Fruit fly (Drosophila melanogaster): Measurements from ENCODE around the gene Cyp12e1.
A peak's percentile ranks its signal among the peaks of the same experiment; 100 is the strongest.

Cyp12e1 gene

DNA sequence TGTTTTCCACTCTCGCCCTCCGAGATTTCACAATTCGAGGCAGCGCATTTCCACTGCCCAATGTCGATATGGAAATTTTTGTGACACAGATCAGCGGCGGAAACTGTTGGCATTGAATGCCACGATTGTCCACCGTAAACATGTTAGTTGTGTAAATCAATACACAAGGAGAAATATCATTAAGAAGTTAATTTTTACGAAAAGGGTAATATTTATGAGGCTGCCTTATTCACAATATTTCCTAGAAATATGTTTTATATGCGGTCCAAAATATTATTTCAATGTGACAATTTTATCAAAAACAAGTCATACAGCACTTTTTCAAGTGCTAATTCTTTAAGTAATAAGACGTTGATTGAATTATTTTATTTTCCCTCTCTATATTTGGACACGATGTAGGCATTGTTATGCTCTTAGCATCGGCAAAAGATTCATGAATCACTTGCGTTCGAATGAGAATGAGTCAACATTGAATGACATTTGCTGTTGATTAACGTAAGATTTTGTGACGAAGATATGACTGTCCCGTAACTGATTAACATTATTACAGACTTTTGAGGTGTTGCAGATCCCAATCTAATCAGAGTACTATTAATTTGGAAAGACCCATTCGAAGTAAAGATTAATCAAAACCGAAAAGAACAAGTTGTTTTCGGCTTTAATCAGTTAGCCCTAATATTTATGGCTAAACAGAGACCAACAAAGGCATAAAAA is 40.8 kb upstream of the Cyp12e1 start (continued):
- TF ChIP-seq CG4404 (GFP tag; IDR thresholded peaks at IDR 0.05), result no peak; the same call in 1 of the 2 replicates
- no peak for TF ChIP-seq CTCF (GFP tag; optimal IDR thresholded peaks at IDR 0.05)
- peak; percentile 91 for TF ChIP-seq vvl (GFP tag; IDR thresholded peaks at IDR 0.05)
- peak; percentile 83 for TF ChIP-seq Camta (GFP tag; optimal IDR thresholded peaks at IDR 0.05)
- TF ChIP-seq sens (GFP tag), result peak; percentile 96
- no peak for TF ChIP-seq zfh2 (GFP tag; optimal IDR thresholded peaks at IDR 0.05)
- TF ChIP-seq sima (GFP tag; optimal IDR thresholded peaks at IDR 0.05), result peak; percentile 4
- TF ChIP-seq CG9727 (GFP tag; optimal IDR thresholded peaks at IDR 0.05), result peak; percentile 70
- no peak for TF ChIP-seq stwl (tag; optimal IDR thresholded peaks at IDR 0.05)
- TF ChIP-seq CG17359 (tag; optimal IDR thresholded peaks at IDR 0.05), result peak; percentile 87
- TF ChIP-seq br (optimal IDR thresholded peaks at IDR 0.05), result no peak
- TF ChIP-seq kay (GFP tag; optimal IDR thresholded peaks at IDR 0.05), result peak; percentile 86
- TF ChIP-seq bcd (GFP tag; optimal IDR thresholded peaks at IDR 0.05), result peak; percentile 60
- TF ChIP-seq aop (GFP tag; IDR thresholded peaks at IDR 0.05), result no peak
- no peak for TF ChIP-seq pzg (GFP tag; optimal IDR thresholded peaks at IDR 0.05)
- TF ChIP-seq pho (GFP tag; optimal IDR thresholded peaks at IDR 0.05), result peak; percentile 78
- peak; percentile 61 for TF ChIP-seq onecut (GFP tag; IDR thresholded peaks at IDR 0.05)
- peak; percentile 44 for TF ChIP-seq CG14710 (tag; optimal IDR thresholded peaks at IDR 0.05)
- TF ChIP-seq fd102C (GFP tag; optimal IDR thresholded peaks at IDR 0.05), result no peak
- TF ChIP-seq maf-S (GFP tag; optimal IDR thresholded peaks at IDR 0.05), result peak; percentile 69
- no peak for TF ChIP-seq Opbp (GFP tag; IDR thresholded peaks at IDR 0.05; ENCODE audit: partially characterized antibody)
- no peak for TF ChIP-seq CG14965 (GFP tag; optimal IDR thresholded peaks at IDR 0.05; ENCODE audit: borderline replicate concordance)
- TF ChIP-seq CG11398 (GFP tag; optimal IDR thresholded peaks at IDR 0.05), result peak; percentile 68
- peak; percentile 66; the same call in 1 of the 2 replicates for TF ChIP-seq ssp (GFP tag; IDR thresholded peaks at IDR 0.05)
- no peak for TF ChIP-seq mld (GFP tag; IDR thresholded peaks at IDR 0.05; ENCODE audit: partially characterized antibody)
- peak; percentile 46 for TF ChIP-seq Antp (GFP tag; optimal IDR thresholded peaks at IDR 0.05)
- peak; percentile 55 for TF ChIP-seq CG12104 (GFP tag; optimal IDR thresholded peaks at IDR 0.05)
- peak; percentile 70 for TF ChIP-seq CG4424 (GFP tag; optimal IDR thresholded peaks at IDR 0.05)
- peak; percentile 43 for TF ChIP-seq shn (GFP tag; optimal IDR thresholded peaks at IDR 0.05)
- TF ChIP-seq ash1 (GFP tag; optimal IDR thresholded peaks at IDR 0.05), result no peak
- TF ChIP-seq Drgx (GFP tag; IDR thresholded peaks at IDR 0.05), result no peak
- TF ChIP-seq CG31441 (GFP tag; IDR thresholded peaks at IDR 0.05), result peak; percentile 83
- TF ChIP-seq CG43689 (GFP tag; IDR thresholded peaks at IDR 0.05), result peak; percentile 61; the same call in 1 of the 2 replicates
- no peak; the same call in 1 of the 2 replicates for TF ChIP-seq crol (GFP tag; IDR thresholded peaks at IDR 0.05)
- peak; percentile 76 for TF ChIP-seq repo (GFP tag; optimal IDR thresholded peaks at IDR 0.05)
- peak; percentile 58 for TF ChIP-seq D19A (tag; optimal IDR thresholded peaks at IDR 0.05)
- no peak for TF ChIP-seq CG42726 (GFP tag; IDR thresholded peaks at IDR 0.05; ENCODE audit: partially characterized antibody)
- peak; percentile 64 for TF ChIP-seq CG12299 (tag; optimal IDR thresholded peaks at IDR 0.05)
- peak; percentile 87 for TF ChIP-seq CG8924 (tag; optimal IDR thresholded peaks at IDR 0.05)
- peak; percentile 26 for TF ChIP-seq CG15696 (tag; optimal IDR thresholded peaks at IDR 0.05)
- no peak for TF ChIP-seq Gsc (GFP tag; IDR thresholded peaks at IDR 0.05)
- TF ChIP-seq chm (GFP tag; IDR thresholded peaks at IDR 0.05), result peak; percentile 67; the same call in 1 of the 2 replicates
- TF ChIP-seq salm (tag; optimal IDR thresholded peaks at IDR 0.05), result peak; percentile 77
- peak; percentile 49 for TF ChIP-seq Adf1 (GFP tag; IDR thresholded peaks at IDR 0.05)
- TF ChIP-seq CG17912 (GFP tag; optimal IDR thresholded peaks at IDR 0.05), result no peak
- TF ChIP-seq org-1 (GFP tag; optimal IDR thresholded peaks at IDR 0.05), result peak; percentile 80
- TF ChIP-seq CG5245 (GFP tag; optimal IDR thresholded peaks at IDR 0.05), result peak; percentile 55
- TF ChIP-seq CG11093 (GFP tag; IDR thresholded peaks at IDR 0.05), result peak; percentile 58; the same call in 2 of the 3 replicates
- TF ChIP-seq D19B (GFP tag; optimal IDR thresholded peaks at IDR 0.05), result peak; percentile 30
- peak; percentile 75 for TF ChIP-seq CG11247 (GFP tag; IDR thresholded peaks at IDR 0.05)
- peak; percentile 64 for TF ChIP-seq CG12236 (GFP tag; optimal IDR thresholded peaks at IDR 0.05)

Measured in whole organism, embryonic.